Fruit fly (Drosophila melanogaster) whole organism, larva: Measurements from ENCODE around the gene Spn28Dc.
"Not testable (repeated sequence)": the region's sequence is repeated elsewhere in the genome, so short reads cannot be mapped to it uniquely, and the experiment has no call there.

Source experiments
- noc ChIP-seq: fragments of 200-800 bp; sonication (Bioruptor generic); optimal IDR thresholded peaks from 3 replicates; lab custom pipeline; 2019; ENCODE audit warnings: missing biosample characterization, mild to moderate bottlenecking, missing genetic modification characterization, moderate library complexity

Spn28Dc gene

DNA sequence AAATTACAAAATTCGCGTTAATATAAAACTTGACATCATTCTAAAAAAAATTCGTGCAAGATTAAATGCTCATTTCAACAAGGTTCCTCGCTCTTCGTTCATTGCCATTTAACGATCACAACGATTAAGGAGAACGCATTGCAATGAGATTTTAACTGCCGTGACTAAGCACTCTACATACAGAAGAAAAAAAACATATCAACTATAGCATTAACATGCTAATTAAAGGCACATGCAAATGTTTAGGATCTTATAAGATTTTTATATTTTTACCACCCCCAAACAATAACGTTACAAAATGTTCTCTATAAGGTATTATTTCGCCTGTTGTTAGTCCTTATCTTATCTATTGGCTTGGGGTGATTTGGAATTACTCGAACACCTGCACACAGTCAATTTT is 16.3 kb downstream of the Spn28Dc start:
- TF ChIP-seq noc = no peak

DNA sequence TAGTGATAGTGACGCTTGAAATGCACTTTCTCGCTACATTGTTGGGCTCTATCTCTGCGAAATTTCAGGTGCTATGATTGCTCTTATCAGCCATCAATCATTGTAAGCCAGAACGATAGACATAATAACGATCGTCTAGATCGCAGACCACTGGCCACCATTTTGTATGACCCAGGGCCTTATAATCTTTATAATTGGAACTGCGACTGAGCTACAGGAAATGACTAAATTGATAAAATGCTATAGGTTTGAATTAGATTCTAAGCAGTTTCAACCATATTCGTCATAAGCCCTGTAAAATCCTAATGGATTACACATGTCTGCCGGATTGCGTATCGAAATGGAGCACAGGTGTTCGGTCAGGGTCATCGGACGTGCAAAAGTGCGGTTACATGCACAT is 17.1 kb downstream of the Spn28Dc start:
- TF ChIP-seq noc = peak; percentile 22

- TF ChIP-seq noc = no peak
These were observed 20.8 kb downstream of the Spn28Dc start for dm6 chr2L:7986210-7986609.

dm6 chr2L:7984889-7985514 is 22.0 kb downstream of the Spn28Dc start:
- TF ChIP-seq noc = no peak

dm6 chr2L:7984059-7984800 is 22.8 kb downstream of the Spn28Dc start, which contains the start of gene Snoo:
Gene Snoo, minus strand, starts transcription at chr2L:7984196.
- no peak for TF ChIP-seq noc

DNA sequence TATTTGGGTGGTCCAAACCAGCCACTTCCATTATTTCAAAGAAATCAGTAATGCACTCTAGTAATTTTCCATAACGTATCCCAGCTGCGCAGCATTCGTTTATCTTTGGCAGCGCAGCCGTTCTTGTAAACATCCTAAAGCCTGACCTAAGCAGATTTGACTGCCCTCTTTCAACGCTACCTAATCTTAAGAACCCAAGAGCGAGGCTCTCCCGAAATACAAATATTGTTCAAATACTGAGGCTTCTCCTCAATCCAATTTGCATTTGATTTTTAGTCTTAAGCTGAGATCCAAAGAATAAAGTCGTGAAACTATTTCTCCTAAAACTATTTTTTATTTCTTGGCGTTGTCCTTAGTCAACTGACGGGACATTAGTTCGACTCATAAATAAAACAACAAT is 23.4 kb downstream of the Spn28Dc start, which contains the start of gene CG7231:
TSS of gene CG7231 (plus strand) at position 301 of the 400 bp plus-strand sequence.
- not testable (repeated sequence) for TF ChIP-seq noc

DNA sequence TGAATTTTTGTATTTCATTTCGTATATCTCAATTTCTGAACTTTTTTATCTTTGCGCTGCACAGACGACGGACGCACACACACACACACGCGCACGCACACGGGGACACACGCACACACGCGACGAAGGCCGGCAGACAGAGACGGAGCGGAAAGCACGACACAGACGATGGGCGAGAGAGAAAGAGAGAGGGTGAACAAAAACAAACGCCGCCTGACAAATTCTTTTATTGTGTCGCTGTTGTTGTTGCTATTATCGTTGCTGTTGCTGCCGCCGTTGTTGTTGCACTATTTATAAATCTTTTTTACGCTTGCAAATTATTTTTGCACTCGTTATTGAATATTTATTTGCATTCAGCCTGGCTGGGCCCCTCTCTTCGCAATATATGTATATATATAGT is 30.3 kb downstream of the Spn28Dc start:
- TF ChIP-seq noc = no peak

- no peak for TF ChIP-seq noc
These were observed 33.4 kb downstream of the Spn28Dc start for dm6 chr2L:7973470-7974207.

dm6 chr2L:7971423-7971822 is 35.6 kb downstream of the Spn28Dc start:
- no peak for TF ChIP-seq noc

dm6 chr2L:7970001-7970400 is 37.0 kb downstream of the Spn28Dc start:
- TF ChIP-seq noc = peak; percentile 5

DNA sequence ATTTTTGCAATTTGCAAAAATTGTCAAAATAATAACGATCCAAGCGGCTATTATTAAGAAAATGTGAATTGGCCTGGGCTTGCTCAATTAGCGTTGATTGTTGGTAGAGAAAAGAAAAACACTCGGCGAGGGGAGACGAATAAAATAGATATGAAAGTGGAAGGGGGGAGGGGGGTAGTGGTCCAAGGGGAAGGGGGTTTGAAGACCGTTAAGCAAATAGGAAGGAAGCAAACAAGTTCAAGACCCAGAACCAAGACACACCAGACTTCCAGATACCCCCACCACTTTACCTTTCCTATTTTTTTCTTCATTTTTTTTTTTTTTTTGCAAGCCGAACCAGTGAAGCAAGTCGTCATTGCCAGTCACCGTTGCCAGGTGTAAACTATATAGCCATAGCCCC is 37.7 kb downstream of the Spn28Dc start:
- TF ChIP-seq noc = no peak

DNA sequence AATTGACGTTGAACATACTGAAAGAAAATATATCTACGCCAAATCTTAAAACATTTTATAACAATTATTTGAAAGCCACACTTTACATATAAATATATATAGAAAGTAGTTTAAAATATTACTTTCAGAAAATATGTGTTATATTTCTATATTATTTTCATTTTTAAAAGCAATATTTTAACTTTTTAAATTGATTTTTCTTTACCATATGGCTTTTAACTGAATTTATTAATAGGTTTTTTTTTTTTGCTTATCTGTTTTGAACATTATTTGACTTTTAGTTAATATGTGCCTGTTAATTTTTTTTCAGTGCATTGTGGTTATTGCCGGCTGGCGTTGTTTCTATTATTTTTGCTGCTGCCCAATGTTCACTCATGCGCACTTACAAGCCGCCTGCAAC is 39.0 kb downstream of the Spn28Dc start:
- no peak for TF ChIP-seq noc

DNA sequence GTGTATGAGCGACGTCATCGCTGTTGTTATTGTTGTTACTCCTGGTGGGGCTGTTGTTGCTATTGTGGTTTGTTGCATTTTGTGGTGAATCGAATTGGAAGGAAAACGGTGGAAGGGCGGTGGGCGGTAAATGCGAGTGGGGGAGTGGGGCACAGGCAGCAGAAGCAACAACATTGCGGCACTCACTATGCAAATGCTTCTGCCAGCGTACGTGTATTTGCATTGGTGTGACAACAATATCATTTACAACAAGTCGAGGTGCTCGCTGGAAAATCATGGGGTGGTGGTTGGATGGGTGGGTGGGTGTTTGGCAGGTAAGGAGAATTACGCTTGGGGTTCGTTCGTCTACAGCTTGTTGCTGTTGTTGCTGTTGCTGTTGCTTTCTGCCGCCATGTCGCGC is 39.4 kb downstream of the Spn28Dc start:
- no peak for TF ChIP-seq noc

DNA sequence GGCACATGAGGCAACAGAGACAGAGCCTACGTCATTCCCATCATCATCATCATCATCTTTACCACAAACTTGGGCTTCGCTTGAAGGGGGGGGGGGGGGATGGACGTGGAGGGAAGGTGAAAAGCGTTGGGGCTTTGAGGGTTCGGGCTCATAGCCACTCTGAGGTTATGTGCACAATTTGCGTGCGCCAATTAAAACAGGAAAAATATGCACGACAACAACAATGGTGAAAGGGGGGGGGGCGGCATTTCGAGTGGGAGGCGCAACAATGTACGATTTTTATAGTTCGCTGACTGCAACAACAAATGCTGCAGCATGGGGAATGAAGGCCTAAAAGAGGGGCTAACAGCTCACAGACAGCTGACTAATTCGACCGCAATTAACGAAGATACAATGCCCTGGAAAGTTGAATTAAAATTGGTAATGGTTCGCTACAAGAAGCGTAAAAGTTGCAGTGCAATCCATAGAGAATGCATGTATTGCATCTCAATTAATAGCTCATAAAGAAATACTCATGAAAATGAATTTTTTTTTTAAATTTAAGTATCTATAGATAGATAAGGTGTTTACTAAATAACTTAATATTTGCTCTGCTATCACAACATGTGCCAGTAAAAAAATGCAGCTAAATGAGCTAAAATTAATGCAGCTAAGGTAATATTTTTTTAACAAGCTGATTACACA is 40.0 kb downstream of the Spn28Dc start:
- no peak for TF ChIP-seq noc

dm6 chr2L:7966461-7966846 is 40.6 kb downstream of the Spn28Dc start:
- no peak for TF ChIP-seq noc

- no peak for TF ChIP-seq noc
These were observed 41.1 kb downstream of the Spn28Dc start for dm6 chr2L:7965808-7966460.
